Worm (Caenorhabditis elegans) whole organism, L1 larva: ENCODE results near the gene msd-4.

Experiments
- C34B4.2 ChIP-seq: sonication (generic microtip); optimal IDR thresholded peaks from 2 replicates; lab custom pipeline; 2017; ENCODE audit warnings: mild to moderate bottlenecking, missing genetic modification characterization, missing compliant biosample characterization
- aha-1 ChIP-seq: fragments of 150-350 bp; optimal IDR thresholded peaks from 2 replicates; lab custom pipeline; 2014; ENCODE audit warnings: missing biosample characterization, missing genetic modification characterization
- ceh-63 ChIP-seq: fragments of 200-800 bp; sonication (Bioruptor generic); optimal IDR thresholded peaks from 2 replicates; lab custom pipeline; 2018; ENCODE audit warnings: mild to moderate bottlenecking, missing genetic modification characterization, missing compliant biosample characterization
- ceh-8 ChIP-seq: fragments of 200-800 bp; sonication (Bioruptor generic); optimal IDR thresholded peaks from 2 replicates; lab custom pipeline; 2018; ENCODE audit warnings: mild to moderate bottlenecking, missing genetic modification characterization, moderate library complexity, missing compliant biosample characterization
- ceh-82 ChIP-seq, 3 experiments: fragments of 150-350 bp in 1 of 3; sonication (generic microtip) in 2 of 3; optimal IDR thresholded peaks; 2 replicates each; lab custom pipeline; 2014 to 2017; ENCODE audit warnings: missing biosample characterization in 3 of 3, missing genetic modification characterization in 3 of 3
- ceh-90 ChIP-seq: sonication (generic microtip); optimal IDR thresholded peaks from 2 replicates; lab custom pipeline; 2016; ENCODE audit warnings: missing genetic modification characterization, missing compliant biosample characterization
- ces-1 ChIP-seq: fragments of 150-350 bp; optimal IDR thresholded peaks from 2 replicates; lab custom pipeline; 2014; ENCODE audit warnings: missing biosample characterization, missing genetic modification reagents, missing genetic modification characterization
- dsc-1 ChIP-seq: sonication (generic microtip); optimal IDR thresholded peaks from 2 replicates; lab custom pipeline; 2016; ENCODE audit warnings: mild to moderate bottlenecking, missing genetic modification characterization, missing compliant biosample characterization
- efl-1 ChIP-seq, 4 experiments: fragments of 150-350 bp; optimal IDR thresholded peaks in 3 of 4; peaks in 1 of 4; 1 replicate in 1 of 4; 2 replicates in 3 of 4; lab custom pipeline; 2014; ENCODE audit warnings: missing biosample characterization in 2 of 4, missing genetic modification characterization in 2 of 4, missing genetic modification reagents in 2 of 4
- efl-3 ChIP-seq: fragments of 200-800 bp; sonication (Bioruptor generic); optimal IDR thresholded peaks from 2 replicates; lab custom pipeline; 2018; ENCODE audit warnings: mild to moderate bottlenecking, missing genetic modification characterization, missing compliant biosample characterization
- egl-13 ChIP-seq: sonication (generic microtip); optimal IDR thresholded peaks from 2 replicates; lab custom pipeline; 2016; ENCODE audit warnings: missing genotype, missing genetic modification reagents, missing genetic modification characterization, missing compliant biosample characterization
- elt-2 ChIP-seq: sonication (generic microtip); optimal IDR thresholded peaks from 2 replicates; lab custom pipeline; 2016; ENCODE audit warnings: missing genetic modification characterization, mild to moderate bottlenecking, inconsistent platforms, missing compliant biosample characterization, missing genetic modification reagents
- elt-3 ChIP-seq, 6 experiments: fragments of 150-350 bp in 1 of 6; sonication (generic microtip); optimal IDR thresholded peaks; 2 replicates each; lab custom pipeline; 2017 to 2018; ENCODE audit warnings: missing biosample characterization in 6 of 6, missing genetic modification characterization in 6 of 6, inconsistent platforms in 1 of 6
- fkh-4 ChIP-seq: sonication (generic microtip); optimal IDR thresholded peaks from 2 replicates; lab custom pipeline; 2016; ENCODE audit warnings: missing compliant biosample characterization, missing genetic modification characterization, borderline replicate concordance
- fos-1 ChIP-seq: fragments of 150-350 bp; optimal IDR thresholded peaks from 2 replicates; lab custom pipeline; 2014; ENCODE audit warnings: missing biosample characterization, missing genetic modification characterization
- grh-1 ChIP-seq: fragments of 200-800 bp; sonication (Bioruptor generic); IDR thresholded peaks from 2 replicates; pipeline ENCODE4 v1.3.6; 2022; ENCODE audit warnings: missing genetic modification reagents, missing genetic modification characterization, missing compliant biosample characterization
- hlh-17 ChIP-seq: fragments of 200-800 bp; sonication (Bioruptor generic); optimal IDR thresholded peaks from 2 replicates; lab custom pipeline; 2018; ENCODE audit warnings: missing genetic modification characterization, mild to moderate bottlenecking, missing compliant biosample characterization, moderate library complexity, borderline replicate concordance
- hpl-2 ChIP-seq: fragments of 150-350 bp; optimal IDR thresholded peaks from 2 replicates; lab custom pipeline; 2014; ENCODE audit warnings: missing biosample characterization, missing genetic modification reagents, missing genetic modification characterization
- isw-1 ChIP-seq: fragments of 200-800 bp; sonication (Bioruptor generic); IDR thresholded peaks from 2 replicates; pipeline ENCODE4 v1.3.6; 2022; ENCODE audit warnings: missing genetic modification characterization, missing compliant biosample characterization
- lin-14 ChIP-seq: fragments of 200-800 bp; sonication (Bioruptor generic); optimal IDR thresholded peaks from 2 replicates; lab custom pipeline; 2018; ENCODE audit warnings: mild to moderate bottlenecking, missing genetic modification characterization, moderate library complexity, missing compliant biosample characterization
- lin-35 ChIP-seq, 2 experiments: fragments of 150-350 bp; optimal IDR thresholded peaks; 2 replicates each; lab custom pipeline; 2014; ENCODE audit warnings: missing biosample characterization in 2 of 2, missing genetic modification characterization in 2 of 2, missing genetic modification reagents in 2 of 2
- lin-39 ChIP-seq: fragments of 150-350 bp; optimal IDR thresholded peaks from 2 replicates; lab custom pipeline; 2014; ENCODE audit warnings: missing biosample characterization, missing genetic modification reagents, missing genetic modification characterization
- lir-3 ChIP-seq: sonication (generic microtip); optimal IDR thresholded peaks from 2 replicates; lab custom pipeline; 2016; ENCODE audit warnings: mild to moderate bottlenecking, missing genetic modification characterization, moderate library complexity, missing compliant biosample characterization; ENCODE audit not compliant: poor library complexity
- lsy-2 ChIP-seq, 2 experiments: fragments of 150-350 bp; optimal IDR thresholded peaks; 2 replicates each; lab custom pipeline; 2014; ENCODE audit warnings: missing biosample characterization in 2 of 2, missing genetic modification characterization in 2 of 2
- mab-9 ChIP-seq: fragments of 200-800 bp; sonication (Bioruptor generic); IDR thresholded peaks from 2 replicates; pipeline ENCODE4 v1.3.6; 2022; ENCODE audit warnings: missing genetic modification reagents, missing genetic modification characterization, missing compliant biosample characterization
- mep-1 ChIP-seq: fragments of 150-350 bp; optimal IDR thresholded peaks from 2 replicates; lab custom pipeline; 2014; ENCODE audit warnings: missing biosample characterization, missing genetic modification characterization
- nhr-11 ChIP-seq: fragments of 150-350 bp; optimal IDR thresholded peaks from 2 replicates; lab custom pipeline; 2014; ENCODE audit warnings: missing biosample characterization, missing genetic modification characterization
- nhr-20 ChIP-seq: sonication (generic microtip); optimal IDR thresholded peaks from 2 replicates; lab custom pipeline; 2016; ENCODE audit warnings: mild to moderate bottlenecking, missing genetic modification characterization, missing compliant biosample characterization
- nhr-237 ChIP-seq: fragments of 150-350 bp; optimal IDR thresholded peaks from 2 replicates; lab custom pipeline; 2014; ENCODE audit warnings: missing biosample characterization, missing genetic modification characterization
- nhr-28 ChIP-seq: fragments of 150-350 bp; optimal IDR thresholded peaks from 2 replicates; lab custom pipeline; 2014; ENCODE audit warnings: missing biosample characterization, missing genetic modification characterization
- nhr-76 ChIP-seq: sonication (generic microtip); optimal IDR thresholded peaks from 2 replicates; lab custom pipeline; 2017; ENCODE audit warnings: missing biosample characterization, missing genetic modification characterization
- nhr-85 ChIP-seq: sonication (generic microtip); peaks from one replicate; lab custom pipeline; 2016; ENCODE audit warnings: missing genetic modification characterization, inconsistent platforms, missing compliant biosample characterization
- nhr-90 ChIP-seq: sonication (generic microtip); optimal IDR thresholded peaks from 2 replicates; lab custom pipeline; 2016; ENCODE audit warnings: mild to moderate bottlenecking, missing genetic modification characterization, missing compliant biosample characterization; ENCODE audit not compliant: poor library complexity
- pag-3 ChIP-seq: sonication (generic microtip); optimal IDR thresholded peaks from 2 replicates; lab custom pipeline; 2017; ENCODE audit warnings: missing genetic modification characterization, mild to moderate bottlenecking, missing compliant biosample characterization, antibody characterized with exemption, borderline replicate concordance; ENCODE audit not compliant: insufficient read depth
- pqm-1 ChIP-seq: sonication (generic microtip); optimal IDR thresholded peaks from 3 replicates; lab custom pipeline; 2017; ENCODE audit warnings: missing biosample characterization, missing genetic modification characterization
- rnt-1 ChIP-seq: sonication (generic microtip); optimal IDR thresholded peaks from 2 replicates; lab custom pipeline; 2016; ENCODE audit warnings: mild to moderate bottlenecking, missing genetic modification characterization, moderate library complexity, missing compliant biosample characterization
- skn-1 ChIP-seq: fragments of 150-350 bp; optimal IDR thresholded peaks from 2 replicates; lab custom pipeline; 2014; ENCODE audit warnings: missing biosample characterization, missing genetic modification characterization
- sox-4 ChIP-seq: sonication (generic microtip); optimal IDR thresholded peaks from 2 replicates; lab custom pipeline; 2016; ENCODE audit warnings: missing genetic modification characterization, missing compliant biosample characterization
- tbx-2 ChIP-seq: sonication (generic microtip); optimal IDR thresholded peaks from 2 replicates; lab custom pipeline; 2016; ENCODE audit warnings: missing genetic modification characterization, missing compliant biosample characterization
- unc-62 ChIP-seq: fragments of 150-350 bp; optimal IDR thresholded peaks from 2 replicates; lab custom pipeline; 2014; ENCODE audit warnings: missing biosample characterization, missing genetic modification reagents, missing genetic modification characterization
- unc-98 ChIP-seq: fragments of 200-800 bp; sonication (Bioruptor generic); IDR thresholded peaks from 2 replicates; pipeline ENCODE4 v1.3.6; 2022; ENCODE audit warnings: missing genetic modification characterization, missing compliant biosample characterization
- zip-4 ChIP-seq: fragments of 200-800 bp; sonication (Bioruptor generic); optimal IDR thresholded peaks from 2 replicates; lab custom pipeline; 2018; ENCODE audit warnings: mild to moderate bottlenecking, missing genetic modification characterization, moderate library complexity, missing compliant biosample characterization
- ztf-4 ChIP-seq: fragments of 150-350 bp; optimal IDR thresholded peaks from 2 replicates; lab custom pipeline; 2014; ENCODE audit warnings: missing biosample characterization, missing genetic modification characterization

Gene msd-4

ce11 chrIII:4905405-4905804 is 36.9 kb upstream of the msd-4 start, which contains the start of gene F26F4.8 (continued):
- TF ChIP-seq isw-1 (GFP tag; lab: Robert Waterston, UW) (peak; percentile 37), nhr-28 (tag; lab: Kevin White, UChicago) (no peak), ceh-90 (tag; lab: Kevin White, UChicago) (peak; percentile 94), pag-3 (tag; lab: Kevin White, UChicago) (peak; percentile 73), grh-1 (GFP tag; lab: Robert Waterston, UW) (no peak), ces-1 (no peak), hpl-2 (GFP tag; lab: Kevin White, UChicago) (no peak), hlh-17 (GFP tag; lab: Kevin White, UChicago) (no peak), tbx-2 (tag; lab: Kevin White, UChicago) (peak; percentile 70), skn-1 (tag; lab: Kevin White, UChicago) (no peak)

- no peak for TF ChIP-seq unc-98
- no peak for TF ChIP-seq sox-4 (tag; lab: Kevin White, UChicago)
Observed at ce11 chrIII:4903784-4904183, 35.2 kb upstream of the msd-4 start, which contains the start of gene kbp-2. TSS of gene kbp-2 (minus strand) at chrIII:4903884.

ce11 chrIII:4900260-4900659 is 31.7 kb upstream of the msd-4 start, which contains the start of gene tag-340:
TSS of gene tag-340 (plus strand) at chrIII:4900508.
- TF ChIP-seq efl-1 (optimal IDR thresholded peaks at IDR 0.05; lab: Kevin White, UChicago) (no peak), efl-1 (GFP tag; optimal IDR thresholded peaks at IDR 0.05 in 1 of 2; lab: Kevin White, UChicago) (peak in 1 of 2 experiments; percentile 20), efl-3 (GFP tag; lab: Kevin White, UChicago) (no peak)
- TF ChIP-seq, all 84 proteins: peak for 1

ce11 chrIII:4899728-4900127 is 31.2 kb upstream of the msd-4 start:
- TF ChIP-seq rnt-1 (tag; lab: Kevin White, UChicago) (peak; percentile 98), unc-62 (GFP tag; lab: Kevin White, UChicago) (no peak), C34B4.2 (tag; lab: Kevin White, UChicago) (peak; percentile 91), tbx-2 (tag; lab: Kevin White, UChicago) (peak; percentile 100), lir-3 (tag; lab: Kevin White, UChicago) (peak; percentile 98), fkh-4 (tag; lab: Kevin White, UChicago) (peak; percentile 93), zip-4 (peak; percentile 96), efl-3 (GFP tag; lab: Kevin White, UChicago) (peak; percentile 95), aha-1 (peak; percentile 95), mab-9 (GFP tag; lab: Robert Waterston, UW) (peak; percentile 98), ceh-8 (GFP tag; lab: Kevin White, UChicago) (peak; percentile 99), elt-3 (tag; optimal IDR thresholded peaks at IDR 0.05; lab: Kevin White, UChicago) (peak in 5 of 6 experiments; percentile 68 to 98 (median 97)), grh-1 (GFP tag; lab: Robert Waterston, UW) (peak; percentile 99), dsc-1 (tag; lab: Kevin White, UChicago) (peak; percentile 100), nhr-20 (tag; lab: Kevin White, UChicago) (peak; percentile 100), nhr-90 (tag; lab: Kevin White, UChicago) (peak; percentile 99), lsy-2 (tag; optimal IDR thresholded peaks at IDR 0.05; lab: Kevin White, UChicago) (peak; percentile 97), pqm-1 (peak; percentile 95), skn-1 (tag; lab: Kevin White, UChicago) (peak; percentile 95), egl-13 (peak; percentile 100), ceh-82 (tag; optimal IDR thresholded peaks at IDR 0.05; lab: Kevin White, UChicago) (peak; percentile 95 to 98 (median 97)), elt-2 (tag; lab: Kevin White, UChicago) (peak; percentile 99), lin-39 (tag; lab: Kevin White, UChicago) (peak; percentile 93), pag-3 (tag; lab: Kevin White, UChicago) (peak; percentile 80), nhr-85 (tag; lab: Kevin White, UChicago) (peak; percentile 100), nhr-76 (tag; lab: Kevin White, UChicago) (peak; percentile 69), ztf-4 (tag; lab: Kevin White, UChicago) (peak; percentile 99), nhr-11 (tag; lab: Kevin White, UChicago) (peak; percentile 94), lin-35 (GFP tag; optimal IDR thresholded peaks at IDR 0.05; lab: Kevin White, UChicago) (peak; percentile 94 to 95), lin-14 (GFP tag; lab: Kevin White, UChicago) (peak; percentile 100), nhr-237 (tag; lab: Kevin White, UChicago) (peak; percentile 95), fos-1 (peak; percentile 97), ces-1 (peak; percentile 69), ceh-63 (peak; percentile 92), mep-1 (tag; lab: Kevin White, UChicago) (peak; percentile 96)
